Fruit fly (Drosophila melanogaster): ENCODE data around the gene Uvrag.

Uvrag gene

DNA sequence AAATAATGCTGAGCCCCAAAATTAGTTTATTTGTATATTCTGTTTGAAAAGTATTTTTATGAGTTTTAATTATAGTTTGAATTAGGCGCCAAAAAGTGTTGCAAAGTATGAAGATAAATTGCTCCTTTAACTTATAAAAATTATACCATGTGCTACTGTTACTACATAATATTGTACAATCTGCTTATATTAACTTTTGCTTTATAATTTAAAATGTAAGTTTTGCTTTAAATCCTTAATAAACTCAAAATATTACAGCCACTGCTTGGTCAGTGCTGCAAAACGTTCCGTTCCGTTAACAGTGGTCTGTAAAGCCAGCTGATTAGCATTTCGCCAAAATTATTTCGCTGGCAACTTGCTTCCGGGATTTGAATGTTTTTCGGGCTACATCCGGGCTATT lies 3.1 kb downstream of the Uvrag start, which contains the start of gene CG31729:
Gene CG31729 (plus strand): TSS at position 309 of the 400 bp plus-strand sequence.
- TF ChIP-seq OdsH (GFP tag; optimal IDR thresholded peaks at IDR 0.05) (peak; percentile 19), GATAd (GFP tag; optimal IDR thresholded peaks at IDR 0.05) (no peak), Hr78 (GFP tag; optimal IDR thresholded peaks at IDR 0.05) (no peak), CG32264 (GFP tag; optimal IDR thresholded peaks at IDR 0.05) (no peak), HLH106 (tag; optimal IDR thresholded peaks at IDR 0.05) (no peak), pan (optimal IDR thresholded peaks at IDR 0.05) (no peak), br (GFP tag; optimal IDR thresholded peaks at IDR 0.05) (peak; percentile 22), fru (GFP tag; optimal IDR thresholded peaks at IDR 0.05) (peak; percentile 38), Myc (optimal IDR thresholded peaks at IDR 0.05) (no peak), Hr83 (GFP tag; optimal IDR thresholded peaks at IDR 0.05; ENCODE audit: poor library complexity, severe bottlenecking) (no peak), usp (GFP tag; optimal IDR thresholded peaks at IDR 0.05) (no peak), N (GFP tag; optimal IDR thresholded peaks at IDR 0.05) (no peak), ey (GFP tag; optimal IDR thresholded peaks at IDR 0.05) (no peak), dsf (GFP tag; optimal IDR thresholded peaks at IDR 0.05; ENCODE audit: borderline replicate concordance) (peak; percentile 33), Jra (GFP tag; optimal IDR thresholded peaks at IDR 0.05) (peak; percentile 24), Rel (GFP tag; optimal IDR thresholded peaks at IDR 0.05) (no peak), Rel (tag; optimal IDR thresholded peaks at IDR 0.05) (no peak), sv (GFP tag; optimal IDR thresholded peaks at IDR 0.05) (no peak), jim (GFP tag; optimal IDR thresholded peaks at IDR 0.05) (no peak), Abd-B (GFP tag; optimal IDR thresholded peaks at IDR 0.05) (no peak), CrebA (GFP tag; optimal IDR thresholded peaks at IDR 0.05; ENCODE audit: borderline replicate concordance) (no peak), psq (GFP tag; optimal IDR thresholded peaks at IDR 0.05) (no peak), dmrt93B (GFP tag; optimal IDR thresholded peaks at IDR 0.05) (no peak), Dfd (GFP tag; optimal IDR thresholded peaks at IDR 0.05) (no peak), Dif (GFP tag; optimal IDR thresholded peaks at IDR 0.05; ENCODE audit: partially characterized antibody) (no peak), tai (GFP tag; optimal IDR thresholded peaks at IDR 0.05) (no peak), Vsx2 (GFP tag; optimal IDR thresholded peaks at IDR 0.05; ENCODE audit: partially characterized antibody) (no peak), rgr (GFP tag; optimal IDR thresholded peaks at IDR 0.05) (no peak), Mio (GFP tag; optimal IDR thresholded peaks at IDR 0.05) (no peak), Sp1 (GFP tag; optimal IDR thresholded peaks at IDR 0.05) (no peak), CG9705 (GFP tag; optimal IDR thresholded peaks at IDR 0.05) (no peak), lola (GFP tag; optimal IDR thresholded peaks at IDR 0.05) (no peak), woc (GFP tag; optimal IDR thresholded peaks at IDR 0.05) (peak; percentile 4), h (GFP tag; optimal IDR thresholded peaks at IDR 0.05) (peak; percentile 72), Hnf4 (GFP tag; optimal IDR thresholded peaks at IDR 0.05) (peak; percentile 59), sage (GFP tag; optimal IDR thresholded peaks at IDR 0.05) (no peak), brk (GFP tag; optimal IDR thresholded peaks at IDR 0.05) (peak; percentile 68), dl (GFP tag; optimal IDR thresholded peaks at IDR 0.05; ENCODE audit: insufficient read depth in 1 of 2, partially characterized antibody in 2 of 2) (no peak), foxo (GFP tag; optimal IDR thresholded peaks at IDR 0.05) (peak in 1 of 2 experiments; percentile 44)

DNA sequence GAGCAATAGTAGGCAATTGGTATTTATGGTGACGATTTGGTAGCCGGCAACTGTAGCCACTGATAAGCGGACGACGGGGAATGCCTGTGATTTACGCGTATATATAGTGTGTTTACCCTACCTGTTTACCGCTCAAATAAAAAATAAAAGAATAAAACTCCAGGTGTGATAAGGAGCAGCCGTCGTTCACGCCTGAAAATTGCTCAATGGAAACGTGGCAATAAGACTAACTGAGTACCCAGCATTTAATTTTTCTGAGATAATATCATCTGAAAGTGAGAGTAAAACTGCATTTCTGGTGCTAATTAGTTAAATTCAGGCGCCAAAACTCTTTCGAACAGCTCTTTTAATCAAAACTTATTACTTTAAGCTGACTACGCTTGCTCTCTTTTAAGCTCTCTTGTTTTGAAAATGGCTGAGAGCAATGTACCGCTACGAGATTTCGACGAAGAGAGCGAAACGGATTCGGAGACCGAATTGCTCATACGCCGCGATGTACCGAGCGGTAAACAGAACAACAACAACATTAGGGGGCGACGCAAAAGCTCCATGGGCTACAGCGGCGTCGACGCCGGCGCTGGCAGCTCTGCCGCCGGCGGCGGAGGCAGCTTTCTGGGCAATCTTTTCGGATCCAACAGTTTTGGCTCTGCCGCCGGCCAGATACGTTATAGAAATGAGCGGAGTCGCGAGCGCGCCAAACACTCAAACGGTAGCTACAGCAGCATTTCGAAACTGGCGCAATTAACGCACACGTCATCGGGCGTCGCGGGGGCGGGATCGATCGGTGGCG lies 3.9 kb downstream of the Uvrag start:
- no peak for TF ChIP-seq woc (GFP tag; optimal IDR thresholded peaks at IDR 0.05)
- peak; percentile 61 for TF ChIP-seq OdsH (GFP tag; optimal IDR thresholded peaks at IDR 0.05)
- no peak for TF ChIP-seq dsf (GFP tag; optimal IDR thresholded peaks at IDR 0.05; ENCODE audit: borderline replicate concordance)
- peak; percentile 46 for TF ChIP-seq CrebA (GFP tag; optimal IDR thresholded peaks at IDR 0.05; ENCODE audit: borderline replicate concordance)
- TF ChIP-seq brk (GFP tag; optimal IDR thresholded peaks at IDR 0.05): no peak
- TF ChIP-seq Vsx2 (GFP tag; optimal IDR thresholded peaks at IDR 0.05; ENCODE audit: partially characterized antibody): peak; percentile 57
- no peak for TF ChIP-seq dmrt93B (GFP tag; optimal IDR thresholded peaks at IDR 0.05)
- TF ChIP-seq Abd-B (GFP tag; optimal IDR thresholded peaks at IDR 0.05): no peak
- peak; percentile 63 for TF ChIP-seq Sp1 (GFP tag; optimal IDR thresholded peaks at IDR 0.05)
- TF ChIP-seq fru (GFP tag; optimal IDR thresholded peaks at IDR 0.05): peak; percentile 18
- TF ChIP-seq GATAd (GFP tag; optimal IDR thresholded peaks at IDR 0.05): no peak
- TF ChIP-seq psq (GFP tag; optimal IDR thresholded peaks at IDR 0.05): peak; percentile 22
- peak; percentile 30 for TF ChIP-seq jim (GFP tag; optimal IDR thresholded peaks at IDR 0.05)
- TF ChIP-seq Hnf4 (GFP tag; optimal IDR thresholded peaks at IDR 0.05): peak; percentile 38
- peak; percentile 73 for TF ChIP-seq rgr (GFP tag; optimal IDR thresholded peaks at IDR 0.05)
- TF ChIP-seq CG9705 (GFP tag; optimal IDR thresholded peaks at IDR 0.05): no peak
- TF ChIP-seq Jra (GFP tag; optimal IDR thresholded peaks at IDR 0.05): no peak
- TF ChIP-seq Dif (GFP tag; optimal IDR thresholded peaks at IDR 0.05; ENCODE audit: partially characterized antibody): peak; percentile 18
- TF ChIP-seq sv (GFP tag; optimal IDR thresholded peaks at IDR 0.05): no peak
- peak; percentile 2 for TF ChIP-seq CG32264 (GFP tag; optimal IDR thresholded peaks at IDR 0.05)
- TF ChIP-seq pan (optimal IDR thresholded peaks at IDR 0.05): no peak
- TF ChIP-seq Hr83 (GFP tag; optimal IDR thresholded peaks at IDR 0.05; ENCODE audit: poor library complexity, severe bottlenecking): peak; percentile 92
- TF ChIP-seq Myc (optimal IDR thresholded peaks at IDR 0.05): no peak
- TF ChIP-seq dl (GFP tag; optimal IDR thresholded peaks at IDR 0.05; ENCODE audit: insufficient read depth in 1 of 2, partially characterized antibody in 2 of 2): peak in 1 of 2 experiments; percentile 6
- no peak for TF ChIP-seq sage (GFP tag; optimal IDR thresholded peaks at IDR 0.05)
- peak; percentile 39 for TF ChIP-seq h (GFP tag; optimal IDR thresholded peaks at IDR 0.05)
- no peak for TF ChIP-seq Mio (GFP tag; optimal IDR thresholded peaks at IDR 0.05)
- TF ChIP-seq usp (GFP tag; optimal IDR thresholded peaks at IDR 0.05): no peak
- TF ChIP-seq HLH106 (tag; optimal IDR thresholded peaks at IDR 0.05): peak; percentile 26
- TF ChIP-seq tai (GFP tag; optimal IDR thresholded peaks at IDR 0.05): no peak
- no peak for TF ChIP-seq N (GFP tag; optimal IDR thresholded peaks at IDR 0.05)
- no peak for TF ChIP-seq Rel (GFP tag; optimal IDR thresholded peaks at IDR 0.05)
- TF ChIP-seq Rel (tag; optimal IDR thresholded peaks at IDR 0.05): peak; percentile 96
- no peak for TF ChIP-seq Hr78 (GFP tag; optimal IDR thresholded peaks at IDR 0.05)
- TF ChIP-seq foxo (GFP tag; optimal IDR thresholded peaks at IDR 0.05): peak; percentile 7 to 30
- no peak for TF ChIP-seq Dfd (GFP tag; optimal IDR thresholded peaks at IDR 0.05)
- no peak for TF ChIP-seq lola (GFP tag; optimal IDR thresholded peaks at IDR 0.05)
- peak; percentile 20 for TF ChIP-seq ey (GFP tag; optimal IDR thresholded peaks at IDR 0.05)
- peak; percentile 34 for TF ChIP-seq br (GFP tag; optimal IDR thresholded peaks at IDR 0.05)

Data from whole organism, wandering third instar larva.